Worm (Caenorhabditis elegans) whole organism, L1 larva: Measurements from ENCODE around the gene F10E9.10.

Source experiments
- C16A3.4 ChIP-seq: fragments of 150-350 bp; optimal IDR thresholded peaks from 2 replicates; lab custom pipeline; 2014; ENCODE audit warnings: missing biosample characterization, missing genetic modification characterization
- C34B4.2 ChIP-seq: sonication (generic microtip); optimal IDR thresholded peaks from 2 replicates; lab custom pipeline; 2017; ENCODE audit warnings: mild to moderate bottlenecking, missing genetic modification characterization, missing compliant biosample characterization
- F16B12.6 ChIP-seq: fragments of 150-350 bp; optimal IDR thresholded peaks from 2 replicates; lab custom pipeline; 2014; ENCODE audit warnings: missing biosample characterization, missing genetic modification characterization
- Y116A8C.19 ChIP-seq: sonication (generic microtip); optimal IDR thresholded peaks from 2 replicates; lab custom pipeline; 2016; ENCODE audit warnings: missing compliant biosample characterization, missing genetic modification characterization, borderline replicate concordance
- aha-1 ChIP-seq: fragments of 150-350 bp; optimal IDR thresholded peaks from 2 replicates; lab custom pipeline; 2014; ENCODE audit warnings: missing biosample characterization, missing genetic modification characterization
- aly-2 ChIP-seq: fragments of 150-350 bp; optimal IDR thresholded peaks from 2 replicates; lab custom pipeline; 2014; ENCODE audit warnings: missing biosample characterization, missing genetic modification characterization
- ama-1 ChIP-seq: fragments of 150-350 bp; optimal IDR thresholded peaks from 2 replicates; lab custom pipeline; 2014
- blmp-1 ChIP-seq: fragments of 150-350 bp; optimal IDR thresholded peaks from 2 replicates; lab custom pipeline; 2014; ENCODE audit warnings: missing biosample characterization, missing genetic modification characterization
- ceh-8 ChIP-seq: fragments of 200-800 bp; sonication (Bioruptor generic); optimal IDR thresholded peaks from 2 replicates; lab custom pipeline; 2018; ENCODE audit warnings: mild to moderate bottlenecking, missing genetic modification characterization, moderate library complexity, missing compliant biosample characterization
- ceh-82 ChIP-seq, 3 experiments: fragments of 150-350 bp in 1 of 3; sonication (generic microtip) in 2 of 3; optimal IDR thresholded peaks; 2 replicates each; lab custom pipeline; 2014 to 2017; ENCODE audit warnings: missing biosample characterization in 3 of 3, missing genetic modification characterization in 3 of 3
- ces-1 ChIP-seq: fragments of 150-350 bp; optimal IDR thresholded peaks from 2 replicates; lab custom pipeline; 2014; ENCODE audit warnings: missing biosample characterization, missing genetic modification reagents, missing genetic modification characterization
- dpl-1 ChIP-seq, 3 experiments: fragments of 150-350 bp in 2 of 3; sonication (generic microtip) in 1 of 3; optimal IDR thresholded peaks; 2 replicates each; lab custom pipeline; 2014 to 2017; ENCODE audit warnings: missing biosample characterization in 3 of 3, missing genetic modification characterization in 3 of 3, missing genetic modification reagents in 3 of 3
- efl-1 ChIP-seq, 4 experiments: fragments of 150-350 bp; optimal IDR thresholded peaks in 3 of 4; peaks in 1 of 4; 1 replicate in 1 of 4; 2 replicates in 3 of 4; lab custom pipeline; 2014; ENCODE audit warnings: missing biosample characterization in 2 of 4, missing genetic modification characterization in 2 of 4, missing genetic modification reagents in 2 of 4
- efl-3 ChIP-seq: fragments of 200-800 bp; sonication (Bioruptor generic); optimal IDR thresholded peaks from 2 replicates; lab custom pipeline; 2018; ENCODE audit warnings: mild to moderate bottlenecking, missing genetic modification characterization, missing compliant biosample characterization
- egl-27 ChIP-seq, 2 experiments: fragments of 150-350 bp in 1 of 2; sonication (generic microtip); optimal IDR thresholded peaks; 3 replicates each; lab custom pipeline; 2017 to 2018; ENCODE audit warnings: missing biosample characterization in 2 of 2, missing genetic modification characterization in 2 of 2, missing genetic modification reagents in 2 of 2
- elt-2 ChIP-seq: sonication (generic microtip); optimal IDR thresholded peaks from 2 replicates; lab custom pipeline; 2016; ENCODE audit warnings: missing genetic modification characterization, mild to moderate bottlenecking, inconsistent platforms, missing compliant biosample characterization, missing genetic modification reagents
- elt-3 ChIP-seq, 6 experiments: fragments of 150-350 bp in 1 of 6; sonication (generic microtip); optimal IDR thresholded peaks; 2 replicates each; lab custom pipeline; 2017 to 2018; ENCODE audit warnings: missing biosample characterization in 6 of 6, missing genetic modification characterization in 6 of 6, inconsistent platforms in 1 of 6
- fkh-10 ChIP-seq: sonication (generic microtip); optimal IDR thresholded peaks from 2 replicates; lab custom pipeline; 2017; ENCODE audit warnings: missing biosample characterization, missing genetic modification reagents, missing genetic modification characterization
- fkh-8 ChIP-seq: sonication (generic microtip); optimal IDR thresholded peaks from 2 replicates; lab custom pipeline; 2016; ENCODE audit warnings: mild to moderate bottlenecking, missing genetic modification characterization, missing compliant biosample characterization
- fos-1 ChIP-seq: fragments of 150-350 bp; optimal IDR thresholded peaks from 2 replicates; lab custom pipeline; 2014; ENCODE audit warnings: missing biosample characterization, missing genetic modification characterization
- hlh-17 ChIP-seq: fragments of 200-800 bp; sonication (Bioruptor generic); optimal IDR thresholded peaks from 2 replicates; lab custom pipeline; 2018; ENCODE audit warnings: missing genetic modification characterization, mild to moderate bottlenecking, missing compliant biosample characterization, moderate library complexity, borderline replicate concordance
- irx-1 ChIP-seq: sonication (generic microtip); optimal IDR thresholded peaks from 2 replicates; lab custom pipeline; 2016; ENCODE audit warnings: missing genetic modification characterization, missing compliant biosample characterization
- isw-1 ChIP-seq: fragments of 200-800 bp; sonication (Bioruptor generic); IDR thresholded peaks from 2 replicates; pipeline ENCODE4 v1.3.6; 2022; ENCODE audit warnings: missing genetic modification characterization, missing compliant biosample characterization
- lin-14 ChIP-seq: fragments of 200-800 bp; sonication (Bioruptor generic); optimal IDR thresholded peaks from 2 replicates; lab custom pipeline; 2018; ENCODE audit warnings: mild to moderate bottlenecking, missing genetic modification characterization, moderate library complexity, missing compliant biosample characterization
- lin-35 ChIP-seq, 2 experiments: fragments of 150-350 bp; optimal IDR thresholded peaks; 2 replicates each; lab custom pipeline; 2014; ENCODE audit warnings: missing biosample characterization in 2 of 2, missing genetic modification characterization in 2 of 2, missing genetic modification reagents in 2 of 2
- lir-3 ChIP-seq: sonication (generic microtip); optimal IDR thresholded peaks from 2 replicates; lab custom pipeline; 2016; ENCODE audit warnings: mild to moderate bottlenecking, missing genetic modification characterization, moderate library complexity, missing compliant biosample characterization; ENCODE audit not compliant: poor library complexity
- lsy-2 ChIP-seq, 2 experiments: fragments of 150-350 bp; optimal IDR thresholded peaks; 2 replicates each; lab custom pipeline; 2014; ENCODE audit warnings: missing biosample characterization in 2 of 2, missing genetic modification characterization in 2 of 2
- mdl-1 ChIP-seq, 2 experiments: fragments of 150-350 bp; optimal IDR thresholded peaks; 2 replicates each; lab custom pipeline; 2014 to 2017; ENCODE audit warnings: missing biosample characterization in 2 of 2, missing genetic modification characterization in 2 of 2, inconsistent platforms in 1 of 2
- mef-2 ChIP-seq: fragments of 150-350 bp; optimal IDR thresholded peaks from 2 replicates; lab custom pipeline; 2014; ENCODE audit warnings: missing biosample characterization, missing genetic modification characterization
- nhr-12 ChIP-seq: sonication (generic microtip); optimal IDR thresholded peaks from 2 replicates; lab custom pipeline; 2017; ENCODE audit warnings: missing biosample characterization, missing genetic modification characterization
- nhr-19 ChIP-seq: fragments of 200-800 bp; sonication (Bioruptor generic); conservative IDR thresholded peaks from 2 replicates; pipeline ENCODE4 v1.3.6; 2022; ENCODE audit warnings: missing genetic modification characterization, missing compliant biosample characterization
- nhr-237 ChIP-seq: fragments of 150-350 bp; optimal IDR thresholded peaks from 2 replicates; lab custom pipeline; 2014; ENCODE audit warnings: missing biosample characterization, missing genetic modification characterization
- nhr-47 ChIP-seq: sonication (generic microtip); optimal IDR thresholded peaks from 2 replicates; lab custom pipeline; 2016; ENCODE audit warnings: mild to moderate bottlenecking, missing genetic modification characterization, moderate library complexity, missing compliant biosample characterization
- nhr-71 ChIP-seq: sonication (generic microtip); optimal IDR thresholded peaks from 2 replicates; lab custom pipeline; 2016; ENCODE audit warnings: mild to moderate bottlenecking, missing genetic modification characterization, moderate library complexity, missing compliant biosample characterization
- nhr-76 ChIP-seq: sonication (generic microtip); optimal IDR thresholded peaks from 2 replicates; lab custom pipeline; 2017; ENCODE audit warnings: missing biosample characterization, missing genetic modification characterization
- nhr-77 ChIP-seq: fragments of 150-350 bp; optimal IDR thresholded peaks from 2 replicates; lab custom pipeline; 2014; ENCODE audit warnings: missing biosample characterization, missing genetic modification characterization
- nhr-85 ChIP-seq: sonication (generic microtip); peaks from one replicate; lab custom pipeline; 2016; ENCODE audit warnings: missing genetic modification characterization, inconsistent platforms, missing compliant biosample characterization
- nhr-90 ChIP-seq: sonication (generic microtip); optimal IDR thresholded peaks from 2 replicates; lab custom pipeline; 2016; ENCODE audit warnings: mild to moderate bottlenecking, missing genetic modification characterization, missing compliant biosample characterization; ENCODE audit not compliant: poor library complexity
- pqm-1 ChIP-seq: sonication (generic microtip); optimal IDR thresholded peaks from 3 replicates; lab custom pipeline; 2017; ENCODE audit warnings: missing biosample characterization, missing genetic modification characterization
- rnt-1 ChIP-seq: sonication (generic microtip); optimal IDR thresholded peaks from 2 replicates; lab custom pipeline; 2016; ENCODE audit warnings: mild to moderate bottlenecking, missing genetic modification characterization, moderate library complexity, missing compliant biosample characterization
- skn-1 ChIP-seq: fragments of 150-350 bp; optimal IDR thresholded peaks from 2 replicates; lab custom pipeline; 2014; ENCODE audit warnings: missing biosample characterization, missing genetic modification characterization
- snpc-4 ChIP-seq: fragments of 150-350 bp; optimal IDR thresholded peaks from 2 replicates; lab custom pipeline; 2014; ENCODE audit warnings: missing biosample characterization, missing genetic modification characterization
- swsn-7 ChIP-seq: sonication (generic microtip); optimal IDR thresholded peaks from 2 replicates; lab custom pipeline; 2016; ENCODE audit warnings: missing genetic modification characterization, missing compliant biosample characterization
- tbx-2 ChIP-seq: sonication (generic microtip); optimal IDR thresholded peaks from 2 replicates; lab custom pipeline; 2016; ENCODE audit warnings: missing genetic modification characterization, missing compliant biosample characterization
- unc-130 ChIP-seq: fragments of 150-350 bp; optimal IDR thresholded peaks from 2 replicates; lab custom pipeline; 2017; ENCODE audit warnings: missing biosample characterization, missing genetic modification characterization, inconsistent platforms
- xbp-1 ChIP-seq: sonication (generic microtip); optimal IDR thresholded peaks from 2 replicates; lab custom pipeline; 2016; ENCODE audit warnings: missing genetic modification characterization, missing compliant biosample characterization
- zip-4 ChIP-seq: fragments of 200-800 bp; sonication (Bioruptor generic); optimal IDR thresholded peaks from 2 replicates; lab custom pipeline; 2018; ENCODE audit warnings: mild to moderate bottlenecking, missing genetic modification characterization, moderate library complexity, missing compliant biosample characterization
- ztf-11 ChIP-seq, 2 experiments: sonication (generic microtip); optimal IDR thresholded peaks; 2 replicates each; lab custom pipeline; 2016 to 2017; ENCODE audit warnings: missing genetic modification characterization in 2 of 2, missing biosample characterization in 1 of 2, missing compliant biosample characterization in 1 of 2
- ztf-4 ChIP-seq: fragments of 150-350 bp; optimal IDR thresholded peaks from 2 replicates; lab custom pipeline; 2014; ENCODE audit warnings: missing biosample characterization, missing genetic modification characterization

Gene F10E9.10

DNA sequence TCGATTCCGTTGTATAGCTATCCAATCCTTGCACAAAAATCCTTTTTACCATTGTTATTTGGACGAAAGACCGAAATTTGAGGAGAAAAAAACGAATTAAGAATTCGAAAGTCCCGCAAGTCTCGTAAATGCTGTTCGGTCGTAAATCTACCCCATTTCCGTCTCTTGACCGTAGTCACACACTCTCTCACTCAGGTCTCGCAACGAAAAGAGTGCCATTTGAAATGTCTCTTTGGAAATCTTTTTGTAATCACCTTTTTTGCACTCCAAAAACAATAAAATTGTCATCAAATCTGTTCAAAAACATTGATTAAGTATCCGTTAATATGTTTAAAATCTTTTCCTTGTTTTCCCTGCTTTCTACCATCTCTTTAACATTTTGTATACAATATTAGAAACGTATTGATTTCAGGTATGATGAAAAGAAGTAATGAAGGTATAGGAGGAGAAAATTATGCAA is 38.2 kb upstream of the F10E9.10 start, which contains the start of the genes R05D3.8 and rfp-1 (continued):
- TF ChIP-seq fos-1 (tag; lab: Kevin White, UChicago), result peak; percentile 82
- TF ChIP-seq hlh-17 (GFP tag; lab: Kevin White, UChicago), result no peak
- TF ChIP-seq ces-1 (GFP tag; lab: Kevin White, UChicago), result no peak
- no peak for TF ChIP-seq ceh-8 (GFP tag; lab: Kevin White, UChicago)
- TF ChIP-seq lsy-2 (tag; optimal IDR thresholded peaks at IDR 0.05; lab: Kevin White, UChicago), result peak; percentile 98 to 99
- peak; percentile 77 for TF ChIP-seq fkh-8 (tag; lab: Kevin White, UChicago)

DNA sequence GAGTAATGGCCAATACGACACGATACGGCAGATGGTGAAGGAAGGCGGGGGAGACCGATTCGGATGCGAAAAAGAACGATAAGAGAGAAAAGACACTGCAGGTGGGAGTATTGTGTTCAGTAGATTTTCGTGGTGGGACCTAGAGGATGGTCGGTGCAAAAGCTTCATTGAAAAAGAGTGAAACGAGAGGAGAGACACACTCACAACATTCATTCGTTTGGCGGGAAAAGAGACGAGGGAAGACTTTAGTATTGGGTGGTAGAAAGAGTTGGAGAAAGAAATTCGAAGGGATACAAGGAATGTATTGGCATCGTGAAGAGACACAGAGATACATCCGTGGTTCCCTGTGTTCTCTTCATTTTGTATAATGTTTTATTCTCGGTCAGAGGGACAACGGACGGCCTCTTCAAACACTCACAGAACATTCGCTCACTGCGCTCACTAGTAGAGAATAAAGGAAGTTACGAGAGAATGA is 36.4 kb upstream of the F10E9.10 start:
- TF ChIP-seq elt-2 (tag; lab: Kevin White, UChicago) (peak; percentile 2), unc-130 (tag; lab: Kevin White, UChicago) (peak; percentile 42), fos-1 (tag; lab: Kevin White, UChicago) (peak; percentile 14), C16A3.4 (tag; lab: Kevin White, UChicago) (peak; percentile 69), pqm-1 (no peak), egl-27 (tag; optimal IDR thresholded peaks at IDR 0.05; lab: Kevin White, UChicago) (peak in 1 of 2 experiments; percentile 4), dpl-1 (GFP tag; optimal IDR thresholded peaks at IDR 0.05; lab: Kevin White, UChicago) (peak; percentile 47 to 68 (median 55)), ztf-4 (tag; lab: Kevin White, UChicago) (peak; percentile 69), isw-1 (GFP tag; lab: Robert Waterston, UW) (peak; percentile 17; the same call in 1 of the 2 replicates), C34B4.2 (tag; lab: Kevin White, UChicago) (no peak), skn-1 (peak; percentile 19), aha-1 (no peak), nhr-12 (tag; lab: Kevin White, UChicago) (no peak), ztf-11 (tag; optimal IDR thresholded peaks at IDR 0.05; lab: Kevin White, UChicago) (peak in 1 of 2 experiments; percentile 56), nhr-90 (tag; lab: Kevin White, UChicago) (peak; percentile 63), swsn-7 (tag; lab: Kevin White, UChicago) (peak; percentile 73), zip-4 (GFP tag; lab: Kevin White, UChicago) (peak; percentile 10), nhr-47 (peak; percentile 69), nhr-85 (tag; lab: Kevin White, UChicago) (peak; percentile 84), lir-3 (tag; lab: Kevin White, UChicago) (peak; percentile 63), F16B12.6 (tag; lab: Kevin White, UChicago) (peak; percentile 16), tbx-2 (tag; lab: Kevin White, UChicago) (peak; percentile 74), ceh-8 (GFP tag; lab: Kevin White, UChicago) (peak; percentile 10), Y116A8C.19 (tag; lab: Kevin White, UChicago) (no peak), lin-14 (peak; percentile 95), elt-3 (tag; optimal IDR thresholded peaks at IDR 0.05; lab: Kevin White, UChicago) (peak in 2 of 6 experiments; percentile 5 to 24), mdl-1 (tag; optimal IDR thresholded peaks at IDR 0.05; lab: Kevin White, UChicago) (peak in 1 of 2 experiments; percentile 51), efl-3 (GFP tag; lab: Kevin White, UChicago) (no peak), nhr-76 (tag; lab: Kevin White, UChicago) (no peak), efl-1 (optimal IDR thresholded peaks at IDR 0.05; lab: Kevin White, UChicago) (peak; percentile 72 to 85), efl-1 (GFP tag; optimal IDR thresholded peaks at IDR 0.05 in 1 of 2; lab: Kevin White, UChicago) (peak; percentile 53 to 54), lin-35 (GFP tag; optimal IDR thresholded peaks at IDR 0.05; lab: Kevin White, UChicago) (peak; percentile 61 to 80), aly-2 (tag; lab: Kevin White, UChicago) (peak; percentile 77), nhr-237 (tag; lab: Kevin White, UChicago) (no peak), rnt-1 (tag; lab: Kevin White, UChicago) (peak; percentile 65), blmp-1 (tag; lab: Kevin White, UChicago) (peak; percentile 74), fkh-10 (peak; percentile 68), mef-2 (tag; lab: Kevin White, UChicago) (peak; percentile 29), nhr-19 (GFP tag; lab: Robert Waterston, UW) (peak; percentile 75), ceh-82 (tag; optimal IDR thresholded peaks at IDR 0.05; lab: Kevin White, UChicago) (peak; percentile 15 to 61 (median 54)), nhr-77 (tag; lab: Kevin White, UChicago) (peak; percentile 75), nhr-71 (tag; lab: Kevin White, UChicago) (peak; percentile 87), xbp-1 (tag; lab: Kevin White, UChicago) (peak; percentile 57), ama-1 (no peak), snpc-4 (tag; lab: Kevin White, UChicago) (peak; percentile 26), irx-1 (tag; lab: Kevin White, UChicago) (peak; percentile 53)
